Worm (Caenorhabditis elegans) whole organism, young adult: Measurements from ENCODE around the gene vem-1.

Experiments
- F37B4.10 ChIP-seq: fragments of 200-800 bp; sonication (Bioruptor generic); IDR thresholded peaks from 2 replicates; pipeline ENCODE4 v1.3.6; 2022; ENCODE audit warnings: missing genetic modification characterization, missing compliant biosample characterization
- F39B2.1 ChIP-seq: fragments of 200-800 bp; sonication (Bioruptor generic); IDR thresholded peaks from 2 replicates; pipeline ENCODE4 v1.3.6; 2022; ENCODE audit warnings: missing genetic modification reagents, missing genetic modification characterization, missing compliant biosample characterization
- F55B11.4 ChIP-seq: sonication (generic microtip); optimal IDR thresholded peaks from 2 replicates; lab custom pipeline; 2016; ENCODE audit warnings: missing compliant biosample characterization, missing genetic modification characterization, borderline replicate concordance; ENCODE audit not compliant: insufficient read depth
- F57A8.1 ChIP-seq: fragments of 200-800 bp; sonication (Bioruptor generic); optimal IDR thresholded peaks from 2 replicates; lab custom pipeline; 2018; ENCODE audit warnings: mild to moderate bottlenecking, missing genetic modification characterization, moderate library complexity, missing compliant biosample characterization
- F57C9.4 ChIP-seq: sonication (generic microtip); optimal IDR thresholded peaks from 2 replicates; lab custom pipeline; 2017; ENCODE audit warnings: mild to moderate bottlenecking, missing genetic modification characterization, missing compliant biosample characterization
- Y53F4B.3 ChIP-seq: fragments of 200-800 bp; sonication (Bioruptor generic); IDR thresholded peaks from 2 replicates; pipeline ENCODE4 v1.3.6; 2022; ENCODE audit warnings: missing genetic modification reagents, missing genetic modification characterization, missing compliant biosample characterization
- Y67H2A.10 ChIP-seq: fragments of 200-800 bp; sonication (Bioruptor generic); conservative IDR thresholded peaks from 2 replicates; pipeline ENCODE4 v1.3.6; 2022; ENCODE audit warnings: missing genetic modification reagents, missing genetic modification characterization, missing compliant biosample characterization
- attf-6 ChIP-seq: fragments of 200-800 bp; sonication (Bioruptor generic); IDR thresholded peaks from 2 replicates; pipeline ENCODE4 v1.3.6; 2022; ENCODE audit warnings: missing genetic modification reagents, missing genetic modification characterization, missing compliant biosample characterization
- bed-1 ChIP-seq: fragments of 200-800 bp; sonication (Bioruptor generic); IDR thresholded peaks from 2 replicates; pipeline ENCODE4 v1.3.6; 2022; ENCODE audit warnings: missing genetic modification reagents, missing genetic modification characterization, missing compliant biosample characterization
- ccch-3 ChIP-seq: fragments of 200-800 bp; sonication (Bioruptor generic); optimal IDR thresholded peaks from 2 replicates; lab custom pipeline; 2018; ENCODE audit warnings: mild to moderate bottlenecking, missing genetic modification characterization, missing compliant biosample characterization
- cebp-2 ChIP-seq: fragments of 200-800 bp; sonication (Bioruptor generic); IDR thresholded peaks from 2 replicates; pipeline ENCODE4 v1.3.6; 2022; ENCODE audit warnings: missing genetic modification characterization, missing compliant biosample characterization
- ceh-91 ChIP-seq: fragments of 200-800 bp; sonication (Bioruptor generic); IDR thresholded peaks from 2 replicates; pipeline ENCODE4 v1.3.6; 2022; ENCODE audit warnings: missing genetic modification reagents, missing genetic modification characterization, missing compliant biosample characterization
- chd-7 ChIP-seq: sonication (generic microtip); optimal IDR thresholded peaks from 2 replicates; lab custom pipeline; 2016; ENCODE audit warnings: mild to moderate bottlenecking, missing genetic modification characterization, moderate library complexity, missing compliant biosample characterization
- dpff-1 ChIP-seq: sonication (generic microtip); optimal IDR thresholded peaks from 2 replicates; lab custom pipeline; 2017; ENCODE audit warnings: mild to moderate bottlenecking, missing genetic modification characterization, missing compliant biosample characterization
- dpl-1 ChIP-seq: fragments of 150-350 bp; optimal IDR thresholded peaks from 2 replicates; lab custom pipeline; 2014; ENCODE audit warnings: missing biosample characterization, missing genetic modification reagents, missing genetic modification characterization
- egl-18 ChIP-seq: fragments of 200-800 bp; sonication (Bioruptor generic); IDR thresholded peaks from 2 replicates; pipeline ENCODE4 v1.3.6; 2022; ENCODE audit warnings: missing genetic modification reagents, missing genetic modification characterization, missing compliant biosample characterization
- ets-4 ChIP-seq: fragments of 200-800 bp; sonication (Bioruptor generic); optimal IDR thresholded peaks from 2 replicates; lab custom pipeline; 2018; ENCODE audit warnings: mild to moderate bottlenecking, missing genetic modification characterization, missing compliant biosample characterization
- gei-17 ChIP-seq: fragments of 200-800 bp; sonication (Bioruptor generic); optimal IDR thresholded peaks from 2 replicates; lab custom pipeline; 2018; ENCODE audit warnings: mild to moderate bottlenecking, missing genetic modification characterization, missing compliant biosample characterization
- hlh-26 ChIP-seq: fragments of 200-800 bp; sonication (Bioruptor generic); conservative IDR thresholded peaks from 2 replicates; pipeline ENCODE4 v1.3.6; 2022; ENCODE audit warnings: missing genetic modification reagents, missing genetic modification characterization, missing compliant biosample characterization
- hmg-20 ChIP-seq: fragments of 200-800 bp; sonication (Bioruptor generic); IDR thresholded peaks from 2 replicates; pipeline ENCODE4 v1.3.6; 2022; ENCODE audit warnings: missing genetic modification reagents, missing genetic modification characterization, missing compliant biosample characterization
- hsf-1 ChIP-seq: fragments of 200-800 bp; sonication (Bioruptor generic); IDR thresholded peaks from 2 replicates; pipeline ENCODE4 v1.3.6; 2022; ENCODE audit warnings: missing genetic modification reagents, missing genetic modification characterization, missing compliant biosample characterization
- lag-1 ChIP-seq: fragments of 200-800 bp; sonication (Bioruptor generic); IDR thresholded peaks from 2 replicates; pipeline ENCODE4 v1.3.6; 2022; ENCODE audit warnings: missing genetic modification reagents, missing genetic modification characterization, missing compliant biosample characterization
- lir-1 ChIP-seq: fragments of 200-800 bp; sonication (Bioruptor generic); conservative IDR thresholded peaks from 2 replicates; pipeline ENCODE4 v1.3.6; 2022; ENCODE audit warnings: missing genetic modification reagents, missing genetic modification characterization, missing compliant biosample characterization
- madf-10 ChIP-seq: sonication (generic microtip); optimal IDR thresholded peaks from 2 replicates; lab custom pipeline; 2016; ENCODE audit warnings: mild to moderate bottlenecking, missing genetic modification characterization, missing compliant biosample characterization
- madf-8 ChIP-seq: fragments of 200-800 bp; sonication (Bioruptor generic); conservative IDR thresholded peaks from 2 replicates; pipeline ENCODE4 v1.3.6; 2022; ENCODE audit warnings: missing genetic modification reagents, missing genetic modification characterization, missing compliant biosample characterization
- mel-28 ChIP-seq: sonication (generic microtip); optimal IDR thresholded peaks from 2 replicates; lab custom pipeline; 2016; ENCODE audit warnings: borderline replicate concordance, mild to moderate bottlenecking, missing genetic modification characterization, missing compliant biosample characterization
- nfyb-1 ChIP-seq: fragments of 200-800 bp; sonication (Bioruptor generic); IDR thresholded peaks from 2 replicates; pipeline ENCODE4 v1.3.6; 2022; ENCODE audit warnings: missing genetic modification reagents, missing genetic modification characterization, missing compliant biosample characterization
- nhr-179 ChIP-seq: sonication (generic microtip); optimal IDR thresholded peaks from 2 replicates; lab custom pipeline; 2016; ENCODE audit warnings: mild to moderate bottlenecking, missing genetic modification characterization, missing compliant biosample characterization
- nhr-80 ChIP-seq: sonication (generic microtip); optimal IDR thresholded peaks from 2 replicates; lab custom pipeline; 2016; ENCODE audit warnings: missing genetic modification characterization, missing compliant biosample characterization
- snpc-3.4 ChIP-seq: sonication (generic microtip); optimal IDR thresholded peaks from 2 replicates; lab custom pipeline; 2017; ENCODE audit warnings: missing genetic modification characterization, mild to moderate bottlenecking, missing compliant biosample characterization, antibody characterized with exemption, moderate library complexity, missing genotype, missing genetic modification reagents
- snpc-4 ChIP-seq, 5 experiments: fragments of 150-350 bp in 1 of 5; sonication (generic microtip) in 4 of 5; optimal IDR thresholded peaks; 2 replicates each; lab custom pipeline; 2014 to 2018; ENCODE audit warnings: missing genetic modification characterization in 5 of 5, missing biosample characterization in 3 of 5, antibody characterized with exemption in 2 of 5, mild to moderate bottlenecking in 2 of 5, missing compliant biosample characterization in 2 of 5, missing genotype in 2 of 5, moderate library complexity in 2 of 5, missing genetic modification reagents in 1 of 5
- tlf-1 ChIP-seq: fragments of 200-800 bp; sonication (Bioruptor generic); optimal IDR thresholded peaks from 2 replicates; lab custom pipeline; 2018; ENCODE audit warnings: mild to moderate bottlenecking, missing genetic modification characterization, missing compliant biosample characterization
- unc-130 ChIP-seq: sonication (generic microtip); optimal IDR thresholded peaks from 2 replicates; lab custom pipeline; 2016; ENCODE audit warnings: missing genetic modification reagents, missing genetic modification characterization, missing compliant biosample characterization
- unc-62 ChIP-seq: fragments of 150-350 bp; optimal IDR thresholded peaks from 2 replicates; lab custom pipeline; 2014; ENCODE audit warnings: missing biosample characterization, missing genetic modification reagents, missing genetic modification characterization
- zim-3 ChIP-seq: sonication (generic microtip); optimal IDR thresholded peaks from 2 replicates; lab custom pipeline; 2017; ENCODE audit warnings: mild to moderate bottlenecking, missing genetic modification characterization, moderate library complexity, missing compliant biosample characterization
- ztf-18 ChIP-seq: sonication (generic microtip); optimal IDR thresholded peaks from 2 replicates; lab custom pipeline; 2016; ENCODE audit warnings: missing genotype, mild to moderate bottlenecking, missing genetic modification characterization, missing compliant biosample characterization
- ztf-26 ChIP-seq: sonication (generic microtip); optimal IDR thresholded peaks from 2 replicates; lab custom pipeline; 2017; ENCODE audit warnings: missing genetic modification characterization, missing compliant biosample characterization
- ztf-28 ChIP-seq: fragments of 200-800 bp; sonication (Bioruptor generic); IDR thresholded peaks from 2 replicates; pipeline ENCODE4 v1.3.6; 2022; ENCODE audit warnings: missing genetic modification reagents, missing genetic modification characterization, missing compliant biosample characterization
- ztf-3 ChIP-seq: fragments of 200-800 bp; sonication (Bioruptor generic); optimal IDR thresholded peaks from 2 replicates; lab custom pipeline; 2018; ENCODE audit warnings: mild to moderate bottlenecking, missing genetic modification characterization, missing compliant biosample characterization

Gene vem-1

ce11 chrX:8059999-8060398 is 28.4 kb downstream of the vem-1 start:
- TF ChIP-seq nhr-80 (no peak), attf-6 (GFP tag; lab: Robert Waterston, UW) (no peak), F39B2.1 (no peak), ccch-3 (GFP tag; lab: Kevin White, UChicago) (no peak), tlf-1 (no peak), mel-28 (tag; lab: Kevin White, UChicago) (no peak), unc-62 (GFP tag; lab: Kevin White, UChicago) (no peak), nfyb-1 (no peak), madf-10 (tag; lab: Kevin White, UChicago) (no peak), ztf-28 (GFP tag; lab: Robert Waterston, UW) (no peak), lag-1 (GFP tag; lab: Robert Waterston, UW) (no peak), egl-18 (GFP tag; lab: Robert Waterston, UW) (no peak), snpc-4 (GFP tag; optimal IDR thresholded peaks at IDR 0.05; lab: Kevin White, UChicago) (no peak), snpc-4 (tag; optimal IDR thresholded peaks at IDR 0.05; lab: Kevin White, UChicago) (no peak), F57A8.1 (GFP tag; lab: Kevin White, UChicago) (no peak), Y53F4B.3 (GFP tag; lab: Robert Waterston, UW) (no peak), dpl-1 (GFP tag; lab: Kevin White, UChicago) (no peak), ceh-91 (GFP tag; lab: Robert Waterston, UW) (no peak), snpc-3.4 (no peak), ets-4 (GFP tag; lab: Kevin White, UChicago) (no peak), madf-8 (no peak)

ce11 chrX:8057791-8058270 is 30.5 kb downstream of the vem-1 start, which contains the start of gene dim-1:
TSS of gene dim-1 (minus strand) at chrX:8058220.
- TF ChIP-seq cebp-2 (GFP tag; lab: Robert Waterston, UW), result no peak
- no peak for TF ChIP-seq attf-6 (GFP tag; lab: Robert Waterston, UW)
- no peak for TF ChIP-seq nhr-179 (tag; lab: Kevin White, UChicago)

ce11 chrX:8054478-8054877 is 33.9 kb downstream of the vem-1 start:
- TF ChIP-seq chd-7 (no peak), Y67H2A.10 (GFP tag; lab: Robert Waterston, UW) (no peak), dpff-1 (tag; lab: Kevin White, UChicago) (no peak), lir-1 (GFP tag; lab: Robert Waterston, UW) (no peak), ztf-26 (tag; lab: Kevin White, UChicago) (no peak), F57C9.4 (tag; lab: Kevin White, UChicago) (no peak), F55B11.4 (tag; lab: Kevin White, UChicago) (no peak), cebp-2 (GFP tag; lab: Robert Waterston, UW) (no peak), unc-130 (GFP tag; lab: Kevin White, UChicago) (no peak), bed-1 (GFP tag; lab: Robert Waterston, UW) (no peak), zim-3 (tag; lab: Kevin White, UChicago) (no peak), hlh-26 (no peak), hsf-1 (GFP tag; lab: Robert Waterston, UW) (no peak), Y53F4B.3 (GFP tag; lab: Robert Waterston, UW) (no peak), gei-17 (GFP tag; lab: Kevin White, UChicago) (no peak), ztf-18 (tag; lab: Kevin White, UChicago) (no peak), hmg-20 (GFP tag; lab: Robert Waterston, UW) (no peak), ztf-3 (no peak), F37B4.10 (GFP tag; lab: Robert Waterston, UW) (no peak)
